Fruit fly (Drosophila melanogaster) whole organism, embryonic: ENCODE data around the gene CG4338.

Source experiments
- CG17829 ChIP-seq: fragments of 200-800 bp; optimal IDR thresholded peaks from 2 replicates; lab custom pipeline; 2019; ENCODE audit warnings: missing biosample characterization, mild to moderate bottlenecking, missing genetic modification characterization, moderate library complexity
- CoRest ChIP-seq: fragments of 200-800 bp; sonication (Bioruptor generic); optimal IDR thresholded peaks from 3 replicates; lab custom pipeline; 2018; ENCODE audit warnings: missing biosample characterization, mild to moderate bottlenecking, missing genetic modification characterization, moderate library complexity
- emc ChIP-seq: fragments of 200-800 bp; sonication (Bioruptor generic); optimal IDR thresholded peaks from 2 replicates; lab custom pipeline; 2016; ENCODE audit warnings: missing biosample characterization, missing genetic modification characterization

DNA sequence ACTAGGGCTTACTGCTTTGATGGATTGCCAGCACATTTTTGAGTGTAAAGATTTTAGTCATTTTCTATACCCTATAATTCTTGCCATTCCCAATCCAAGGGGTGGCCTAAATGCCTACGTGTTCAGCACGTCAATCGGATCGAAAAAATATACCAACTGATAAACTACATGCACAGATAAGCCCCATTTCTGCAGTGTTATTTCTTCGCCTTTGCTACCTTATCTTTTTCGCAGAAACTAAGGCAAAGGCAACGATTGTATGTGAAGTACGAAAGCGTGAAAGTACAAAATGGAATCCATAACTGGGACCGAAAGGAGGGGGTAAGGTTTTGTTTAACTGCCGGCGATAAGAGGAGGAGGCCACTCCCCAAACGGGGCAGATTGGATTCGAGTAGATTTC, 22.6 kb downstream of the CG4338 start:
- no peak for TF ChIP-seq CoRest (tag; lab: Kevin White, UChicago)
- TF ChIP-seq CG17829 (tag; lab: Kevin White, UChicago): no peak
- no peak for TF ChIP-seq emc (GFP tag; lab: Kevin White, UChicago)
